Worm (Caenorhabditis elegans) whole organism, late embryonic: ENCODE results near the gene cest-7.

Experiments
- K02D7.2 ChIP-seq: sonication (generic microtip); optimal IDR thresholded peaks from 2 replicates; lab custom pipeline; 2017; ENCODE audit warnings: mild to moderate bottlenecking, missing genetic modification characterization, missing compliant biosample characterization
- ceh-9 ChIP-seq: sonication (generic microtip); optimal IDR thresholded peaks from 2 replicates; lab custom pipeline; 2016; ENCODE audit warnings: mild to moderate bottlenecking, missing genetic modification characterization, inconsistent platforms, missing compliant biosample characterization
- che-1 ChIP-seq: sonication (generic microtip); optimal IDR thresholded peaks from 2 replicates; lab custom pipeline; 2016; ENCODE audit warnings: mild to moderate bottlenecking, missing genetic modification characterization, missing compliant biosample characterization
- elt-4 ChIP-seq: sonication (generic microtip); optimal IDR thresholded peaks from 2 replicates; lab custom pipeline; 2016; ENCODE audit warnings: missing genetic modification characterization, missing compliant biosample characterization
- nfya-1 ChIP-seq: sonication (generic microtip); optimal IDR thresholded peaks from 2 replicates; lab custom pipeline; 2017; ENCODE audit warnings: missing genetic modification characterization, mild to moderate bottlenecking, missing compliant biosample characterization, antibody characterized with exemption, moderate library complexity
- nhr-11 ChIP-seq: fragments of 150-350 bp; optimal IDR thresholded peaks from 2 replicates; lab custom pipeline; 2014; ENCODE audit warnings: missing biosample characterization, missing genetic modification characterization
- odd-2 ChIP-seq: sonication (generic microtip); optimal IDR thresholded peaks from 2 replicates; lab custom pipeline; 2017; ENCODE audit warnings: antibody characterized with exemption, mild to moderate bottlenecking, missing genetic modification characterization, missing compliant biosample characterization
- pha-4 ChIP-seq: fragments of 150-350 bp; optimal IDR thresholded peaks from 2 replicates; lab custom pipeline; 2018; ENCODE audit warnings: missing biosample characterization, missing genetic modification reagents, missing genetic modification characterization
- tbx-2 ChIP-seq: sonication (generic microtip); optimal IDR thresholded peaks from 2 replicates; lab custom pipeline; 2016; ENCODE audit warnings: missing genetic modification characterization, missing compliant biosample characterization

- TF ChIP-seq elt-4 (tag; lab: Kevin White, UChicago): no peak
- no peak for TF ChIP-seq nfya-1
- TF ChIP-seq K02D7.2 (tag; lab: Kevin White, UChicago): no peak
- no peak for TF ChIP-seq odd-2 (tag; lab: Kevin White, UChicago)
- no peak for TF ChIP-seq ceh-9
- TF ChIP-seq tbx-2: no peak
- TF ChIP-seq che-1 (tag; lab: Kevin White, UChicago): no peak
- TF ChIP-seq nhr-11: no peak
- TF ChIP-seq pha-4 (tag; lab: Kevin White, UChicago): no peak
Observed at ce11 chrX:12252189-12252588, 22.4 kb downstream of the cest-7 start.
